Worm (Caenorhabditis elegans): ENCODE results near the gene T23F11.4.

T23F11.4 gene

ce11 chrIII:4653912-4654311 lies 11.3 kb downstream of the T23F11.4 start:
- TF ChIP-seq ztf-11 (tag; optimal IDR thresholded peaks at IDR 0.05) (no peak), cnd-1 (tag; optimal IDR thresholded peaks at IDR 0.05) (no peak), lsy-2 (tag; optimal IDR thresholded peaks at IDR 0.05) (no peak), ham-2 (GFP tag; optimal IDR thresholded peaks at IDR 0.05) (no peak), ceh-83 (GFP tag; optimal IDR thresholded peaks at IDR 0.05) (no peak), hlh-1 (tag; optimal IDR thresholded peaks at IDR 0.05) (no peak), lin-13 (tag; optimal IDR thresholded peaks at IDR 0.05) (no peak), mep-1 (tag; optimal IDR thresholded peaks at IDR 0.05) (no peak), bed-3 (GFP tag; optimal IDR thresholded peaks at IDR 0.05) (no peak)

ce11 chrIII:4653374-4653773 lies 11.8 kb downstream of the T23F11.4 start:
- TF ChIP-seq nhr-28 (tag; optimal IDR thresholded peaks at IDR 0.05), result no peak
- TF ChIP-seq lsy-2 (tag; optimal IDR thresholded peaks at IDR 0.05), result no peak
- TF ChIP-seq ceh-43 (GFP tag; optimal IDR thresholded peaks at IDR 0.05), result no peak
- no peak for TF ChIP-seq drap-1 (GFP tag; optimal IDR thresholded peaks at IDR 0.05)
- no peak for TF ChIP-seq lin-32 (GFP tag; optimal IDR thresholded peaks at IDR 0.05)
- TF ChIP-seq sem-2 (GFP tag; optimal IDR thresholded peaks at IDR 0.05), result no peak
- TF ChIP-seq ham-2 (GFP tag; optimal IDR thresholded peaks at IDR 0.05), result no peak
- no peak for TF ChIP-seq unc-120 (tag; optimal IDR thresholded peaks at IDR 0.05; ENCODE audit: poor library complexity, severe bottlenecking)
- TF ChIP-seq ztf-11 (tag; optimal IDR thresholded peaks at IDR 0.05), result no peak
- TF ChIP-seq nhr-2 (tag; optimal IDR thresholded peaks at IDR 0.05), result no peak
- TF ChIP-seq snpc-4 (tag; optimal IDR thresholded peaks at IDR 0.05), result no peak
- TF ChIP-seq lin-13 (tag; optimal IDR thresholded peaks at IDR 0.05), result no peak
- TF ChIP-seq sptf-1 (tag; optimal IDR thresholded peaks at IDR 0.05), result no peak

ce11 chrIII:4649811-4650544 lies 15.2 kb downstream of the T23F11.4 start, which contains the start of gene ppm-2:
Gene ppm-2, plus strand, starts transcription at chrIII:4650494.
- TF ChIP-seq sptf-1 (tag; optimal IDR thresholded peaks at IDR 0.05) (no peak), ceh-43 (GFP tag; optimal IDR thresholded peaks at IDR 0.05) (no peak), nhr-2 (tag; optimal IDR thresholded peaks at IDR 0.05) (no peak), unc-120 (tag; optimal IDR thresholded peaks at IDR 0.05; ENCODE audit: poor library complexity, severe bottlenecking) (no peak), ham-2 (GFP tag; optimal IDR thresholded peaks at IDR 0.05) (no peak), nhr-76 (tag; optimal IDR thresholded peaks at IDR 0.05) (no peak), mls-2 (tag; optimal IDR thresholded peaks at IDR 0.05) (no peak), elt-3 (tag; optimal IDR thresholded peaks at IDR 0.05) (no peak)

- TF ChIP-seq pha-4 (tag; optimal IDR thresholded peaks at IDR 0.05) (peak; percentile 92), ham-2 (GFP tag; optimal IDR thresholded peaks at IDR 0.05) (peak; percentile 27), flh-1 (GFP tag; optimal IDR thresholded peaks at IDR 0.05) (no peak), hlh-1 (tag; optimal IDR thresholded peaks at IDR 0.05) (peak; percentile 90), blmp-1 (tag; optimal IDR thresholded peaks at IDR 0.05) (no peak), snpc-4 (tag; optimal IDR thresholded peaks at IDR 0.05) (no peak), unc-62 (GFP tag; optimal IDR thresholded peaks at IDR 0.05) (peak; percentile 83), elt-3 (tag; optimal IDR thresholded peaks at IDR 0.05) (peak; percentile 75), ceh-43 (GFP tag; optimal IDR thresholded peaks at IDR 0.05) (no peak), nhr-28 (tag; optimal IDR thresholded peaks at IDR 0.05) (no peak), lin-13 (tag; optimal IDR thresholded peaks at IDR 0.05) (peak; percentile 42), tbx-8 (GFP tag; optimal IDR thresholded peaks at IDR 0.05) (no peak), M03D4.4 (tag; optimal IDR thresholded peaks at IDR 0.05) (peak; percentile 58), elt-1 (tag; optimal IDR thresholded peaks at IDR 0.05; ENCODE audit: borderline replicate concordance, insufficient read depth) (no peak), unc-39 (tag; optimal IDR thresholded peaks at IDR 0.05) (no peak), nhr-2 (tag; optimal IDR thresholded peaks at IDR 0.05) (no peak), unc-120 (tag; optimal IDR thresholded peaks at IDR 0.05; ENCODE audit: poor library complexity, severe bottlenecking) (peak; percentile 58), ztf-11 (tag; optimal IDR thresholded peaks at IDR 0.05) (peak; percentile 32), ces-1 (GFP tag; optimal IDR thresholded peaks at IDR 0.05) (peak; percentile 60), nhr-237 (tag; optimal IDR thresholded peaks at IDR 0.05) (peak; percentile 90), lsy-2 (tag; optimal IDR thresholded peaks at IDR 0.05) (peak; percentile 68), nhr-12 (tag; optimal IDR thresholded peaks at IDR 0.05) (no peak), mep-1 (tag; optimal IDR thresholded peaks at IDR 0.05) (peak; percentile 85), zip-8 (tag; optimal IDR thresholded peaks at IDR 0.05) (no peak), ceh-83 (GFP tag; optimal IDR thresholded peaks at IDR 0.05) (no peak), drap-1 (GFP tag; optimal IDR thresholded peaks at IDR 0.05) (peak; percentile 50), ceh-39 (tag; optimal IDR thresholded peaks at IDR 0.05) (peak; percentile 3)
These were observed 15.8 kb downstream of the T23F11.4 start for ce11 chrIII:4649363-4649768.
